Worm (Caenorhabditis elegans): ENCODE measurements around the gene asg-2.
"Not testable (repeated sequence)": the region's sequence is repeated elsewhere in the genome, so short reads cannot be mapped to it uniquely, and the experiment has no call there.

ce11 chrX:6868669-6869068, 27.6 kb downstream of the asg-2 start, which contains the start of gene C53B7.6:
- not testable (repeated sequence) for TF ChIP-seq fkh-10 (GFP tag; optimal IDR thresholded peaks at IDR 0.05); isw-1 (GFP tag; IDR thresholded peaks at IDR 0.05); ets-5 (GFP tag; IDR thresholded peaks at IDR 0.05); ama-1 (optimal IDR thresholded peaks at IDR 0.05); egl-27 (tag; optimal IDR thresholded peaks at IDR 0.05); nhr-237 (tag; optimal IDR thresholded peaks at IDR 0.05); sptf-1 (tag; optimal IDR thresholded peaks at IDR 0.05); snpc-4 (tag; optimal IDR thresholded peaks at IDR 0.05); lin-35 (GFP tag; optimal IDR thresholded peaks at IDR 0.05); elt-3 (tag; optimal IDR thresholded peaks at IDR 0.05); nhr-85 (tag); pqm-1 (tag; optimal IDR thresholded peaks at IDR 0.05); mdl-1 (tag; optimal IDR thresholded peaks at IDR 0.05); nhr-90 (tag; optimal IDR thresholded peaks at IDR 0.05; ENCODE audit: poor library complexity)
